Fruit fly (Drosophila melanogaster) whole organism, embryonic: ENCODE results near the gene Orc2.
A peak's percentile ranks its signal among the peaks of the same experiment; 100 is the strongest.

ENCODE experiments used
- Awh ChIP-seq: fragments of 200-800 bp; sonication (Bioruptor generic); IDR thresholded peaks from 2 replicates; pipeline ENCODE4, ENCODE4 v1.3.6; 2022; ENCODE audit warnings: missing biosample characterization, missing genetic modification characterization
- CG10543 ChIP-seq: fragments of 200-800 bp; sonication (Bioruptor generic); optimal IDR thresholded peaks from 3 replicates; lab custom pipeline; 2017; ENCODE audit warnings: missing biosample characterization, mild to moderate bottlenecking, missing genetic modification characterization, moderate library complexity
- CG12769 ChIP-seq: fragments of 200-800 bp; sonication (Bioruptor generic); optimal IDR thresholded peaks from 2 replicates; lab custom pipeline; 2019; ENCODE audit warnings: missing biosample characterization, mild to moderate bottlenecking, missing genetic modification characterization, moderate library complexity
- CG13287 ChIP-seq: fragments of 200-800 bp; sonication (Bioruptor generic); IDR thresholded peaks from 2 replicates; pipeline ENCODE4 v1.3.6; 2022; ENCODE audit warnings: missing biosample characterization, missing genetic modification characterization; ENCODE audit not compliant: partially characterized antibody
- CG13296 ChIP-seq: fragments of 200-800 bp; sonication (Bioruptor generic); optimal IDR thresholded peaks from 3 replicates; lab custom pipeline; 2018; ENCODE audit warnings: missing biosample characterization, mild to moderate bottlenecking, missing genetic modification characterization
- CG13894 ChIP-seq: fragments of 200-800 bp; sonication (Bioruptor generic); optimal IDR thresholded peaks from 3 replicates; lab custom pipeline; 2018; ENCODE audit warnings: missing biosample characterization, mild to moderate bottlenecking, missing genetic modification characterization, moderate library complexity
- CG15514 ChIP-seq: fragments of 200-800 bp; sonication (Bioruptor generic); optimal IDR thresholded peaks from 3 replicates; lab custom pipeline; 2017; ENCODE audit warnings: missing biosample characterization, missing genetic modification characterization, mild to moderate bottlenecking, moderate library complexity, missing genetic modification reagents
- CG16779 ChIP-seq: fragments of 200-800 bp; sonication (Bioruptor generic); IDR thresholded peaks from 2 replicates; pipeline ENCODE4 v1.3.6; 2022; ENCODE audit warnings: missing biosample characterization, missing genetic modification characterization
- CG2202 ChIP-seq: fragments of 200-800 bp; sonication (Bioruptor generic); optimal IDR thresholded peaks from 2 replicates; lab custom pipeline; 2018; ENCODE audit warnings: missing biosample characterization, mild to moderate bottlenecking, missing genetic modification characterization
- CG2678 ChIP-seq: fragments of 200-800 bp; sonication (Bioruptor generic); optimal IDR thresholded peaks from 3 replicates; lab custom pipeline; 2019; ENCODE audit warnings: missing biosample characterization, mild to moderate bottlenecking, missing genetic modification characterization, moderate library complexity
- CG3163 ChIP-seq: fragments of 200-800 bp; sonication (Bioruptor generic); optimal IDR thresholded peaks from 3 replicates; lab custom pipeline; 2016; ENCODE audit warnings: missing biosample characterization, missing genetic modification characterization
- CG32532 ChIP-seq: fragments of 200-800 bp; sonication (Bioruptor generic); IDR thresholded peaks from 2 replicates; pipeline ENCODE4 v1.3.6; 2022; ENCODE audit warnings: missing biosample characterization, missing genetic modification characterization
- CG34376 ChIP-seq: fragments of 200-800 bp; sonication (Bioruptor generic); optimal IDR thresholded peaks from 2 replicates; lab custom pipeline; 2018; ENCODE audit warnings: missing biosample characterization, mild to moderate bottlenecking, missing genetic modification characterization
- CG4360 ChIP-seq: fragments of 200-800 bp; sonication (Bioruptor generic); IDR thresholded peaks from 2 replicates; pipeline ENCODE4 v1.3.6; 2022; ENCODE audit warnings: missing biosample characterization, missing genetic modification characterization
- CG6272 ChIP-seq: fragments of 200-800 bp; sonication (Bioruptor generic); IDR thresholded peaks from 2 replicates; pipeline ENCODE4 v1.3.6; 2022; ENCODE audit warnings: missing biosample characterization, missing genetic modification characterization
- CG6813 ChIP-seq: fragments of 200-800 bp; sonication (Bioruptor generic); optimal IDR thresholded peaks from 2 replicates; lab custom pipeline; 2017; ENCODE audit warnings: missing biosample characterization, missing genetic modification characterization, mild to moderate bottlenecking, moderate library complexity, missing genetic modification reagents
- CG7745 ChIP-seq: fragments of 200-800 bp; sonication (Bioruptor generic); optimal IDR thresholded peaks from 2 replicates; lab custom pipeline; 2018; ENCODE audit warnings: missing biosample characterization, mild to moderate bottlenecking, missing genetic modification characterization, moderate library complexity
- CG8281 ChIP-seq: fragments of 200-800 bp; sonication (Bioruptor generic); optimal IDR thresholded peaks from 2 replicates; lab custom pipeline; 2018; ENCODE audit warnings: missing biosample characterization, mild to moderate bottlenecking, missing genetic modification characterization, moderate library complexity
- CG8290 ChIP-seq, 3 experiments: fragments of 200-800 bp; sonication (Bioruptor generic); optimal IDR thresholded peaks; 2 replicates each; lab custom pipeline; 2016 to 2019; ENCODE audit warnings: missing biosample characterization in 3 of 3, missing genetic modification characterization in 3 of 3, mild to moderate bottlenecking in 2 of 3, moderate library complexity in 1 of 3
- CTCF ChIP-seq: fragments of 200-800 bp; sonication (Bioruptor generic); optimal IDR thresholded peaks from 2 replicates; lab custom pipeline; 2017; ENCODE audit warnings: missing biosample characterization, mild to moderate bottlenecking, missing genetic modification characterization, moderate library complexity
- CrebB ChIP-seq: fragments of 200-800 bp; sonication (Bioruptor generic); optimal IDR thresholded peaks from 3 replicates; lab custom pipeline; 2018; ENCODE audit warnings: missing biosample characterization, mild to moderate bottlenecking, missing genetic modification characterization
- Deaf1 ChIP-seq: fragments of 200-800 bp; optimal IDR thresholded peaks from 3 replicates; lab custom pipeline; 2019; ENCODE audit warnings: missing biosample characterization, mild to moderate bottlenecking, missing genetic modification characterization, moderate library complexity
- HHEX ChIP-seq: fragments of 200-800 bp; sonication (Bioruptor generic); optimal IDR thresholded peaks from 3 replicates; lab custom pipeline; 2017; ENCODE audit warnings: missing biosample characterization, mild to moderate bottlenecking, missing genetic modification characterization, missing genetic modification reagents
- HLH54F ChIP-seq: fragments of 200-800 bp; sonication (Bioruptor generic); optimal IDR thresholded peaks from 3 replicates; lab custom pipeline; 2016; ENCODE audit warnings: missing biosample characterization, missing genetic modification characterization
- Hmr ChIP-seq: fragments of 200-800 bp; sonication (Bioruptor generic); optimal IDR thresholded peaks from 3 replicates; lab custom pipeline; 2017; ENCODE audit warnings: mild to moderate bottlenecking, missing biosample characterization, missing genetic modification reagents, missing genetic modification characterization
- Med ChIP-seq: fragments of 200-800 bp; sonication (Bioruptor generic); peaks from one replicate; lab custom pipeline; 2016; ENCODE audit warnings: missing biosample characterization, missing genetic modification characterization, mild to moderate bottlenecking, inconsistent platforms, moderate library complexity
- Meics ChIP-seq: fragments of 200-800 bp; sonication (Bioruptor generic); optimal IDR thresholded peaks from 2 replicates; lab custom pipeline; 2017; ENCODE audit warnings: missing biosample characterization, mild to moderate bottlenecking, missing genetic modification characterization
- Rfx ChIP-seq: fragments of 200-800 bp; sonication (Bioruptor generic); IDR thresholded peaks from 2 replicates; pipeline ENCODE4 v1.3.6; 2022; ENCODE audit warnings: missing biosample characterization, missing genetic modification characterization
- Vsx1 ChIP-seq: fragments of 200-800 bp; sonication (Bioruptor generic); optimal IDR thresholded peaks from 2 replicates; lab custom pipeline; 2017; ENCODE audit warnings: missing biosample characterization, mild to moderate bottlenecking, missing genetic modification characterization, missing genetic modification reagents
- cg ChIP-seq: fragments of 200-800 bp; sonication (Bioruptor generic); optimal IDR thresholded peaks from 3 replicates; lab custom pipeline; 2019; ENCODE audit warnings: missing biosample characterization, mild to moderate bottlenecking, missing genetic modification characterization, moderate library complexity
- chinmo ChIP-seq: fragments of 200-800 bp; sonication (Bioruptor generic); IDR thresholded peaks from 4 replicates; pipeline ENCODE4 v1.3.6; 2022; ENCODE audit warnings: missing biosample characterization, missing genetic modification characterization; ENCODE audit not compliant: partially characterized antibody
- ci ChIP-seq: fragments of 200-800 bp; sonication (Bioruptor generic); IDR thresholded peaks from 3 replicates; pipeline ENCODE4 v1.3.6; 2022; ENCODE audit warnings: missing biosample characterization, missing genetic modification characterization
- cwo ChIP-seq: fragments of 200-800 bp; sonication (Bioruptor generic); optimal IDR thresholded peaks from 3 replicates; lab custom pipeline; 2017; ENCODE audit warnings: missing biosample characterization, missing genetic modification characterization, mild to moderate bottlenecking, moderate library complexity, missing genetic modification reagents
- ftz-f1 ChIP-seq: fragments of 200-800 bp; sonication (Bioruptor generic); optimal IDR thresholded peaks from 2 replicates; lab custom pipeline; 2016; ENCODE audit warnings: missing biosample characterization, missing genetic modification characterization
- gem ChIP-seq: fragments of 200-800 bp; sonication (Bioruptor generic); optimal IDR thresholded peaks from 2 replicates; lab custom pipeline; 2019; ENCODE audit warnings: missing biosample characterization, mild to moderate bottlenecking, missing genetic modification characterization, moderate library complexity
- hkb ChIP-seq, 2 experiments: fragments of 200-800 bp in 1 of 2; fragments of >200 bp in 1 of 2; sonication (Bioruptor generic) in 1 of 2; IDR thresholded peaks in 1 of 2; optimal IDR thresholded peaks in 1 of 2; 2 replicates each; pipeline versions ENCODE4 v1.3.6 to Lab custom; 2017 to 2022; ENCODE audit warnings: missing biosample characterization in 1 of 2, missing genetic modification characterization in 1 of 2
- kni ChIP-seq: fragments of 200-800 bp; sonication (Bioruptor generic); optimal IDR thresholded peaks from 3 replicates; lab custom pipeline; 2017; ENCODE audit warnings: mild to moderate bottlenecking, missing biosample characterization, missing genetic modification reagents, missing genetic modification characterization
- mirr ChIP-seq: fragments of 200-800 bp; sonication (Bioruptor generic); optimal IDR thresholded peaks from 3 replicates; lab custom pipeline; 2018; ENCODE audit warnings: missing biosample characterization, mild to moderate bottlenecking, missing genetic modification characterization
- otp ChIP-seq: fragments of 200-800 bp; sonication (Bioruptor generic); IDR thresholded peaks from 3 replicates; pipeline ENCODE4, ENCODE4 v1.3.6; 2022; ENCODE audit warnings: missing biosample characterization, missing genetic modification characterization
- p53 ChIP-seq: fragments of 200-800 bp; sonication (Bioruptor generic); optimal IDR thresholded peaks from 2 replicates; lab custom pipeline; 2016; ENCODE audit warnings: missing biosample characterization, missing genetic modification characterization
- sens ChIP-seq: fragments of 200-800 bp; sonication (Bioruptor generic); peaks from one replicate; lab custom pipeline; 2016; ENCODE audit warnings: missing biosample characterization, missing genetic modification characterization
- so ChIP-seq: fragments of 200-800 bp; sonication (Bioruptor generic); IDR thresholded peaks from 3 replicates; pipeline ENCODE4 v1.3.6; 2022; ENCODE audit warnings: missing biosample characterization, missing genetic modification characterization
- sr ChIP-seq: fragments of 200-800 bp; sonication (Bioruptor generic); IDR thresholded peaks from 3 replicates; pipeline ENCODE4 v1.3.6; 2022; ENCODE audit warnings: missing biosample characterization, missing genetic modification characterization
- sug ChIP-seq: fragments of 200-800 bp; optimal IDR thresholded peaks from 2 replicates; lab custom pipeline; 2019; ENCODE audit warnings: missing biosample characterization, mild to moderate bottlenecking, missing genetic modification characterization, moderate library complexity
- tll ChIP-seq, 2 experiments: fragments of 200-800 bp in 1 of 2; fragments of >200 bp in 1 of 2; sonication (Bioruptor generic) in 1 of 2; optimal IDR thresholded peaks; 2 replicates each; lab custom pipeline; 2017 to 2019; ENCODE audit warnings: missing biosample characterization in 2 of 2, missing genetic modification characterization in 2 of 2, mild to moderate bottlenecking in 1 of 2, moderate library complexity in 1 of 2
- trh ChIP-seq: fragments of 200-800 bp; sonication (Bioruptor generic); optimal IDR thresholded peaks from 2 replicates; lab custom pipeline; 2016; ENCODE audit warnings: missing biosample characterization, missing genetic modification characterization
- wek ChIP-seq: fragments of 200-800 bp; sonication (Bioruptor generic); optimal IDR thresholded peaks from 3 replicates; lab custom pipeline; 2018; ENCODE audit warnings: missing biosample characterization, mild to moderate bottlenecking, missing genetic modification characterization, moderate library complexity
- zf30C ChIP-seq: fragments of 200-800 bp; sonication (Bioruptor generic); optimal IDR thresholded peaks from 3 replicates; lab custom pipeline; 2018; ENCODE audit warnings: missing biosample characterization, mild to moderate bottlenecking, missing genetic modification characterization

Gene Orc2

dm6 chr3R:14005152-14005551 lies 40.5 kb downstream of the Orc2 start:
- no peak for TF ChIP-seq CG32532
- TF ChIP-seq CG8290 (GFP tag; optimal IDR thresholded peaks at IDR 0.05; lab: Kevin White, UChicago), result no peak
- peak in 1 of 2 experiments; percentile 27 for TF ChIP-seq CG8290 (tag; optimal IDR thresholded peaks at IDR 0.05; lab: Kevin White, UChicago)
- peak; percentile 4 for TF ChIP-seq sug (tag; lab: Kevin White, UChicago)
- peak; percentile 44 for TF ChIP-seq CG10543 (GFP tag; lab: Kevin White, UChicago)
- peak; percentile 4 for TF ChIP-seq cwo (GFP tag; lab: Kevin White, UChicago)
- no peak for TF ChIP-seq hkb (optimal IDR thresholded peaks at IDR 0.05; lab: Kevin White, UChicago)
- TF ChIP-seq hkb (GFP tag; IDR thresholded peaks at IDR 0.05; lab: Robert Waterston, UW), result peak; percentile 41; the same call in 1 of the 2 replicates
- peak; percentile 29 for TF ChIP-seq CG2678 (tag; lab: Kevin White, UChicago)
- TF ChIP-seq tll (GFP tag; optimal IDR thresholded peaks at IDR 0.05; lab: Kevin White, UChicago), result peak in 1 of 2 experiments; percentile 43
- TF ChIP-seq mirr (GFP tag; lab: Kevin White, UChicago), result peak; percentile 15
- 0 out of 3 replicates have a peak, but pooled peaks have one; percentile 55 for TF ChIP-seq ci (GFP tag; lab: Robert Waterston, UW)
- peak; percentile 18 for TF ChIP-seq Meics (GFP tag; lab: Kevin White, UChicago)
- TF ChIP-seq trh (GFP tag; lab: Kevin White, UChicago), result no peak
- TF ChIP-seq ftz-f1, result peak; percentile 36
- TF ChIP-seq zf30C (GFP tag; lab: Kevin White, UChicago), result peak; percentile 39
- TF ChIP-seq CG6813 (GFP tag; lab: Kevin White, UChicago), result peak; percentile 6
- TF ChIP-seq CG7745 (tag; lab: Kevin White, UChicago), result peak; percentile 20
- TF ChIP-seq cg (GFP tag; lab: Kevin White, UChicago), result peak; percentile 30
- no peak for TF ChIP-seq CG6272
- TF ChIP-seq so (GFP tag; lab: Robert Waterston, UW), result peak; percentile 53; the same call in 1 of the 3 replicates
- 0 out of 2 replicates have a peak, but pooled peaks have one; percentile 21 for TF ChIP-seq CG4360 (GFP tag; lab: Robert Waterston, UW)
- TF ChIP-seq Awh (GFP tag; lab: Robert Waterston, UW), result peak; percentile 52; the same call in 1 of the 2 replicates
- TF ChIP-seq CG3163 (GFP tag; lab: Kevin White, UChicago), result peak; percentile 11
- TF ChIP-seq kni (GFP tag; lab: Kevin White, UChicago), result peak; percentile 28
- TF ChIP-seq Vsx1 (GFP tag; lab: Kevin White, UChicago), result peak; percentile 23
- TF ChIP-seq CrebB (tag; lab: Kevin White, UChicago), result no peak
- TF ChIP-seq otp, result 0 out of 3 replicates have a peak, but pooled peaks have one; percentile 39
- TF ChIP-seq gem (tag; lab: Kevin White, UChicago), result no peak
- peak; percentile 78 for TF ChIP-seq Med (GFP tag; lab: Kevin White, UChicago)
- TF ChIP-seq sens (GFP tag; lab: Kevin White, UChicago), result peak; percentile 37
- no peak for TF ChIP-seq CTCF
- peak; percentile 34 for TF ChIP-seq Hmr (GFP tag; lab: Kevin White, UChicago)
- TF ChIP-seq Rfx (GFP tag; lab: Robert Waterston, UW), result 0 out of 2 replicates have a peak, but pooled peaks have one; percentile 27
- TF ChIP-seq CG15514 (GFP tag; lab: Kevin White, UChicago), result peak; percentile 15
- TF ChIP-seq chinmo, result peak; percentile 87; the same call in 2 of the 4 replicates
- TF ChIP-seq HLH54F (GFP tag; lab: Kevin White, UChicago), result no peak
- TF ChIP-seq CG8281 (tag; lab: Kevin White, UChicago), result peak; percentile 16
- peak; percentile 30 for TF ChIP-seq CG13296 (GFP tag; lab: Kevin White, UChicago)
- peak; percentile 7 for TF ChIP-seq CG2202 (tag; lab: Kevin White, UChicago)
- peak; percentile 22 for TF ChIP-seq HHEX (GFP tag; lab: Kevin White, UChicago)
- TF ChIP-seq Deaf1 (tag; lab: Kevin White, UChicago), result peak; percentile 47
- TF ChIP-seq CG12769 (tag; lab: Kevin White, UChicago), result peak; percentile 56
- TF ChIP-seq wek, result no peak
- peak; percentile 18 for TF ChIP-seq CG13894 (tag; lab: Kevin White, UChicago)
- no peak for TF ChIP-seq CG34376 (GFP tag; lab: Kevin White, UChicago)
- 0 out of 3 replicates have a peak, but pooled peaks have one; percentile 5 for TF ChIP-seq sr (GFP tag; lab: Robert Waterston, UW)
- TF ChIP-seq CG16779, result no peak
- 0 out of 2 replicates have a peak, but pooled peaks have one; percentile 19 for TF ChIP-seq CG13287 (GFP tag; lab: Robert Waterston, UW)
- no peak for TF ChIP-seq p53 (GFP tag; lab: Kevin White, UChicago)
